Fruit fly (Drosophila melanogaster) whole organism: ENCODE measurements around the gene CG3808.

Experiments used
- CG8478 ChIP-seq: fragments of >200 bp; optimal IDR thresholded peaks from 2 replicates; lab custom pipeline; 2018; ENCODE audit warnings: inconsistent platforms
- Dll ChIP-seq: fragments of >200 bp; optimal IDR thresholded peaks from 2 replicates; lab custom pipeline; 2017
- EcR ChIP-seq, 2 experiments: fragments of >200 bp; optimal IDR thresholded peaks; 2 replicates each; lab custom pipeline; 2017; ENCODE audit warnings: missing biosample characterization in 2 of 2, missing genetic modification characterization in 2 of 2, missing genetic modification reagents in 2 of 2
- psq ChIP-seq: fragments of >200 bp; optimal IDR thresholded peaks from 2 replicates; lab custom pipeline; 2017
- usp ChIP-seq: fragments of >200 bp; optimal IDR thresholded peaks from 2 replicates; lab custom pipeline; 2017; ENCODE audit warnings: missing biosample characterization, missing genetic modification characterization, mixed read lengths

- no peak for TF ChIP-seq CG8478 (lab: Kevin White, UChicago)
- no peak for TF ChIP-seq usp (GFP tag; lab: Kevin White, UChicago)
- no peak for TF ChIP-seq Dll (lab: Kevin White, UChicago)
- no peak for TF ChIP-seq psq (lab: Kevin White, UChicago)
- TF ChIP-seq EcR (GFP tag; optimal IDR thresholded peaks at IDR 0.05; lab: Kevin White, UChicago), result no peak
Observed at dm6 chr3L:19032676-19033075, 32.3 kb upstream of the CG3808 start.
